Worm (Caenorhabditis elegans): ENCODE data around the gene nspg-8.

- no peak for TF ChIP-seq elt-3 (tag; optimal IDR thresholded peaks at IDR 0.05)
- no peak for TF ChIP-seq egl-27 (tag; optimal IDR thresholded peaks at IDR 0.05)
- no peak for TF ChIP-seq snpc-4 (tag; optimal IDR thresholded peaks at IDR 0.05)
- TF ChIP-seq zag-1 (tag; optimal IDR thresholded peaks at IDR 0.05) = no peak
- TF ChIP-seq ztf-4 (tag; optimal IDR thresholded peaks at IDR 0.05) = no peak
- no peak for TF ChIP-seq skn-1 (tag; optimal IDR thresholded peaks at IDR 0.05)
- no peak for TF ChIP-seq aly-2 (tag; optimal IDR thresholded peaks at IDR 0.05)
- TF ChIP-seq ZK546.5 (tag; optimal IDR thresholded peaks at IDR 0.05) = no peak
- no peak for TF ChIP-seq alr-1 (tag; optimal IDR thresholded peaks at IDR 0.05)
Measured at ce11 chrIII:1226256-1226655, 44.4 kb downstream of the nspg-8 start.

Data from whole organism, L2 larva.